Worm (Caenorhabditis elegans) whole organism, L2 larva: ENCODE measurements around the gene mec-7.

Experiments used
- C34F6.9 ChIP-seq: fragments of 150-350 bp; optimal IDR thresholded peaks from 2 replicates; lab custom pipeline; 2014; ENCODE audit warnings: missing biosample characterization, missing genetic modification characterization
- F13H6.1 ChIP-seq: sonication (generic microtip); optimal IDR thresholded peaks from 2 replicates; lab custom pipeline; 2016; ENCODE audit warnings: missing genetic modification characterization, missing compliant biosample characterization
- R02D3.7 ChIP-seq: fragments of 150-350 bp; optimal IDR thresholded peaks from 2 replicates; lab custom pipeline; 2014; ENCODE audit warnings: missing biosample characterization, missing genetic modification characterization
- Y55F3AM.14 ChIP-seq: fragments of 200-800 bp; sonication (Bioruptor generic); optimal IDR thresholded peaks from 2 replicates; lab custom pipeline; 2018; ENCODE audit warnings: mild to moderate bottlenecking, missing genetic modification characterization, missing compliant biosample characterization
- ZK546.5 ChIP-seq: sonication (generic microtip); optimal IDR thresholded peaks from 2 replicates; lab custom pipeline; 2017; ENCODE audit warnings: missing biosample characterization, missing genetic modification characterization
- alr-1 ChIP-seq: fragments of 150-350 bp; optimal IDR thresholded peaks from 2 replicates; lab custom pipeline; 2014; ENCODE audit warnings: missing biosample characterization, missing genetic modification characterization
- aly-2 ChIP-seq: fragments of 150-350 bp; optimal IDR thresholded peaks from 2 replicates; lab custom pipeline; 2014; ENCODE audit warnings: missing biosample characterization, missing genetic modification characterization
- ama-1 ChIP-seq: fragments of 150-350 bp; optimal IDR thresholded peaks from 2 replicates; lab custom pipeline; 2018; ENCODE audit warnings: inconsistent platforms
- blmp-1 ChIP-seq: sonication (generic microtip); optimal IDR thresholded peaks from 2 replicates; lab custom pipeline; 2017; ENCODE audit warnings: missing genetic modification characterization, mild to moderate bottlenecking, missing compliant biosample characterization, antibody characterized with exemption, moderate library complexity; ENCODE audit not compliant: insufficient read depth
- ceh-16 ChIP-seq: fragments of 150-350 bp; optimal IDR thresholded peaks from 2 replicates; lab custom pipeline; 2014; ENCODE audit warnings: missing biosample characterization, missing genetic modification characterization
- ceh-82 ChIP-seq: fragments of 150-350 bp; optimal IDR thresholded peaks from 2 replicates; lab custom pipeline; 2014; ENCODE audit warnings: missing biosample characterization, missing genetic modification characterization
- crh-2 ChIP-seq: sonication (generic microtip); optimal IDR thresholded peaks from 2 replicates; lab custom pipeline; 2017; ENCODE audit warnings: missing biosample characterization, missing genetic modification characterization
- dmd-4 ChIP-seq: sonication (generic microtip); optimal IDR thresholded peaks from 2 replicates; lab custom pipeline; 2017; ENCODE audit warnings: missing biosample characterization, missing genetic modification characterization
- egl-27 ChIP-seq: sonication (generic microtip); optimal IDR thresholded peaks from 3 replicates; lab custom pipeline; 2017; ENCODE audit warnings: missing biosample characterization, missing genetic modification reagents, missing genetic modification characterization
- elt-1 ChIP-seq: fragments of 150-350 bp; optimal IDR thresholded peaks from 2 replicates; lab custom pipeline; 2014; ENCODE audit warnings: missing biosample characterization, missing genetic modification characterization
- elt-3 ChIP-seq: sonication (generic microtip); optimal IDR thresholded peaks from 2 replicates; lab custom pipeline; 2017; ENCODE audit warnings: missing biosample characterization, missing genetic modification characterization
- fos-1 ChIP-seq: fragments of 150-350 bp; optimal IDR thresholded peaks from 2 replicates; lab custom pipeline; 2014; ENCODE audit warnings: missing biosample characterization, missing genetic modification characterization
- gmeb-1 ChIP-seq: fragments of 150-350 bp; optimal IDR thresholded peaks from 2 replicates; lab custom pipeline; 2014; ENCODE audit warnings: missing biosample characterization, missing genetic modification characterization
- lin-11 ChIP-seq: fragments of 150-350 bp; sonication (generic microtip); optimal IDR thresholded peaks from 2 replicates; lab custom pipeline; 2014; ENCODE audit warnings: missing biosample characterization, missing genetic modification characterization, inconsistent platforms, mixed read lengths
- lin-13 ChIP-seq: fragments of 150-350 bp; optimal IDR thresholded peaks from 2 replicates; lab custom pipeline; 2014; ENCODE audit warnings: missing biosample characterization, missing genetic modification reagents, missing genetic modification characterization
- lin-39 ChIP-seq: fragments of 150-350 bp; optimal IDR thresholded peaks from 2 replicates; lab custom pipeline; 2014; ENCODE audit warnings: missing biosample characterization, missing genetic modification reagents, missing genetic modification characterization
- lsy-2 ChIP-seq, 2 experiments: fragments of 150-350 bp in 1 of 2; sonication (generic microtip) in 1 of 2; optimal IDR thresholded peaks; 2 replicates each; lab custom pipeline; 2014 to 2017; ENCODE audit warnings: missing biosample characterization in 2 of 2, missing genetic modification characterization in 2 of 2
- mab-5 ChIP-seq: fragments of 150-350 bp; optimal IDR thresholded peaks from 2 replicates; lab custom pipeline; 2014; ENCODE audit warnings: missing biosample characterization, missing genetic modification characterization
- mbf-1 ChIP-seq: sonication (generic microtip); optimal IDR thresholded peaks from 2 replicates; lab custom pipeline; 2017; ENCODE audit warnings: missing biosample characterization, missing genetic modification characterization
- mdl-1 ChIP-seq, 2 experiments: fragments of 150-350 bp in 1 of 2; sonication (generic microtip) in 1 of 2; optimal IDR thresholded peaks; 2 replicates each; lab custom pipeline; 2017; ENCODE audit warnings: missing biosample characterization in 2 of 2, missing genetic modification characterization in 2 of 2
- nhr-10 ChIP-seq: sonication (generic microtip); optimal IDR thresholded peaks from 2 replicates; lab custom pipeline; 2017; ENCODE audit warnings: missing biosample characterization, missing genetic modification characterization
- nhr-11 ChIP-seq: fragments of 150-350 bp; optimal IDR thresholded peaks from 2 replicates; lab custom pipeline; 2014; ENCODE audit warnings: missing biosample characterization, missing genetic modification characterization
- nhr-12 ChIP-seq: fragments of 150-350 bp; optimal IDR thresholded peaks from 2 replicates; lab custom pipeline; 2014; ENCODE audit warnings: missing biosample characterization, missing genetic modification characterization
- nhr-129 ChIP-seq: fragments of 150-350 bp; optimal IDR thresholded peaks from 2 replicates; lab custom pipeline; 2014; ENCODE audit warnings: missing biosample characterization, missing genetic modification characterization
- nhr-21 ChIP-seq: fragments of 150-350 bp; optimal IDR thresholded peaks from 2 replicates; lab custom pipeline; 2014; ENCODE audit warnings: missing biosample characterization, missing genetic modification characterization
- nhr-23 ChIP-seq: fragments of 150-350 bp; optimal IDR thresholded peaks from 2 replicates; lab custom pipeline; 2014; ENCODE audit warnings: missing biosample characterization, missing genetic modification reagents, missing genetic modification characterization
- nhr-237 ChIP-seq: fragments of 150-350 bp; optimal IDR thresholded peaks from 2 replicates; lab custom pipeline; 2014; ENCODE audit warnings: missing biosample characterization, missing genetic modification characterization
- nhr-25 ChIP-seq: fragments of 150-350 bp; sonication (generic microtip); optimal IDR thresholded peaks from 3 replicates; lab custom pipeline; 2014; ENCODE audit warnings: missing biosample characterization, missing genetic modification characterization
- nhr-6 ChIP-seq: fragments of 150-350 bp; optimal IDR thresholded peaks from 2 replicates; lab custom pipeline; 2014; ENCODE audit warnings: missing biosample characterization, missing genetic modification characterization
- nhr-77 ChIP-seq: fragments of 150-350 bp; optimal IDR thresholded peaks from 2 replicates; lab custom pipeline; 2014; ENCODE audit warnings: missing biosample characterization, missing genetic modification characterization
- peb-1 ChIP-seq: fragments of 150-350 bp; optimal IDR thresholded peaks from 2 replicates; lab custom pipeline; 2014; ENCODE audit warnings: missing biosample characterization, missing genetic modification characterization
- sem-4 ChIP-seq: fragments of 150-350 bp; optimal IDR thresholded peaks from 2 replicates; lab custom pipeline; 2014; ENCODE audit warnings: missing biosample characterization, missing genetic modification reagents, missing genetic modification characterization
- skn-1 ChIP-seq: sonication (generic microtip); optimal IDR thresholded peaks from 2 replicates; lab custom pipeline; 2017; ENCODE audit warnings: missing biosample characterization, missing genetic modification characterization
- sma-3 ChIP-seq: sonication (generic microtip); optimal IDR thresholded peaks from 2 replicates; lab custom pipeline; 2016; ENCODE audit warnings: missing genetic modification reagents, missing genetic modification characterization, missing compliant biosample characterization
- sma-9 ChIP-seq, 2 experiments: fragments of 150-350 bp in 1 of 2; sonication (generic microtip) in 1 of 2; optimal IDR thresholded peaks; 2 replicates each; lab custom pipeline; 2014 to 2016; ENCODE audit warnings: missing genetic modification characterization in 2 of 2, mild to moderate bottlenecking in 1 of 2, missing biosample characterization in 1 of 2, missing compliant biosample characterization in 1 of 2, missing genetic modification reagents in 1 of 2, moderate library complexity in 1 of 2
- snpc-4 ChIP-seq: fragments of 150-350 bp; optimal IDR thresholded peaks from 2 replicates; lab custom pipeline; 2014; ENCODE audit warnings: missing biosample characterization, missing genetic modification characterization
- unc-39 ChIP-seq: fragments of 150-350 bp; optimal IDR thresholded peaks from 2 replicates; lab custom pipeline; 2014; ENCODE audit warnings: missing biosample characterization, missing genetic modification characterization
- unc-55 ChIP-seq: fragments of 150-350 bp; sonication (generic microtip); optimal IDR thresholded peaks from 3 replicates; lab custom pipeline; 2014; ENCODE audit warnings: missing biosample characterization, missing genetic modification reagents, missing genetic modification characterization
- unc-62 ChIP-seq: fragments of 150-350 bp; optimal IDR thresholded peaks from 2 replicates; lab custom pipeline; 2014; ENCODE audit warnings: missing biosample characterization, missing genetic modification reagents, missing genetic modification characterization
- zag-1 ChIP-seq: fragments of 150-350 bp; optimal IDR thresholded peaks from 2 replicates; lab custom pipeline; 2014; ENCODE audit warnings: missing biosample characterization, missing genetic modification characterization
- ztf-1 ChIP-seq: fragments of 200-800 bp; sonication (Bioruptor generic); conservative IDR thresholded peaks from 2 replicates; pipeline ENCODE4 v1.3.6; 2022; ENCODE audit warnings: missing genetic modification characterization, missing compliant biosample characterization
- ztf-11 ChIP-seq: sonication (generic microtip); optimal IDR thresholded peaks from 2 replicates; lab custom pipeline; 2017; ENCODE audit warnings: missing biosample characterization, missing genetic modification characterization
- ztf-4 ChIP-seq: fragments of 150-350 bp; optimal IDR thresholded peaks from 2 replicates; lab custom pipeline; 2014; ENCODE audit warnings: missing biosample characterization, missing genetic modification characterization

mec-7 gene

DNA sequence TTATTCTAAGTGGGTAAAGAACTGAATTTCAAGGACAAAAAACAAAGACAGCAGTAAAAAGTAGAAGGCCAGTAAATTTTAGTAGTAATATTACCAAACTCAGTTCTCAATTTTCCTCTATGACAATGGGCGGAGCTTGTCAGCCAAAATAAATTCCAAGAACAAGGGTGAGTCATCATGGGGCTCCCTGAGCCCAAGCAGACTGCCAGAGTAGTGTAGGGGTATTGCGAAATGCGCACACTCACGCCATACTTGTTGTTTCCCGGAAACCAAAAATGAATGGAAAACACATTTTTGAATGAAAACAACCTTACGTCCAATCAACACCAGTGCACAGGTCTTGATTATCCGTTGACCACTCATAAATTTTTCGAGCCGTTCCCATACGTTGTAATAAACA is 15.3 kb upstream of the mec-7 start (continued):
- TF ChIP-seq nhr-6 (tag; lab: Kevin White, UChicago) (peak; percentile 9), sma-3 (GFP tag; lab: Kevin White, UChicago) (no peak), nhr-11 (tag; lab: Kevin White, UChicago) (no peak)

DNA sequence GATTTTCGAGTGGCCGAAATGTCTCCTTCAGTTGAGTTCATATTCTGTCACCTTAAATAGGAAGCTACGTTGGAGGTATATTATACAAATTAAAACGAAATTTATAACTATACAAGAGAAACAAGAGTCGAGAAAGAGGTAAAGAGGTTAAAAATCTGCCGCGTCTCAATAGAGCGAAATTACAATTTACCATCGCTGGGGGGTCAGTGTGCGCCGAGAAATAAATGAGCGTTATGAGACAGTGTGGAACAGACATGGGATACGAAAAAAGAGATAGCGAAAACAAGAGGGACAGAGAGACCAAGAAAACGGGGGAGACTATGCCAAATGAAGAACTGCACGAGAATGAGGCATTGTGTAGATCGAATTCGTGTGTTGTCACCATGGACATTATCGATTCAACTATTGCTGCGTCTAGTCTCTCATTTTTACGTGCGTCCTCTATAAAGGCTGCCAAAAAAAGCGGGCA is 11.4 kb upstream of the mec-7 start, which contains the start of gene ZK154.5:
TSS of gene ZK154.5 (minus strand) at position 51 of the 469 bp plus-strand sequence.
- TF ChIP-seq nhr-21 (no peak), elt-1 (tag; lab: Kevin White, UChicago) (no peak), ZK546.5 (tag; lab: Kevin White, UChicago) (no peak), sem-4 (peak; percentile 36), ztf-11 (tag; lab: Kevin White, UChicago) (no peak), F13H6.1 (tag; lab: Kevin White, UChicago) (peak; percentile 21), zag-1 (no peak), ceh-82 (tag; lab: Kevin White, UChicago) (no peak), gmeb-1 (tag; lab: Kevin White, UChicago) (peak; percentile 24), alr-1 (tag; lab: Kevin White, UChicago) (no peak), snpc-4 (no peak), nhr-25 (no peak), lsy-2 (tag; optimal IDR thresholded peaks at IDR 0.05; lab: Kevin White, UChicago) (peak in 1 of 2 experiments; percentile 54), nhr-11 (tag; lab: Kevin White, UChicago) (no peak), lin-11 (tag; lab: Kevin White, UChicago) (no peak), nhr-129 (tag; lab: Kevin White, UChicago) (peak; percentile 74), nhr-6 (tag; lab: Kevin White, UChicago) (peak; percentile 3), peb-1 (no peak), nhr-77 (tag; lab: Kevin White, UChicago) (no peak), unc-62 (GFP tag; lab: Kevin White, UChicago) (no peak), C34F6.9 (tag; lab: Kevin White, UChicago) (peak; percentile 78), unc-55 (GFP tag; lab: Kevin White, UChicago) (peak; percentile 55), fos-1 (tag; lab: Kevin White, UChicago) (peak; percentile 3), mab-5 (tag; lab: Kevin White, UChicago) (no peak), mbf-1 (tag; lab: Kevin White, UChicago) (no peak), lin-39 (tag; lab: Kevin White, UChicago) (no peak), dmd-4 (tag; lab: Kevin White, UChicago) (no peak), aly-2 (tag; lab: Kevin White, UChicago) (no peak), sma-9 (GFP tag; optimal IDR thresholded peaks at IDR 0.05; lab: Kevin White, UChicago) (peak; percentile 23), sma-9 (tag; optimal IDR thresholded peaks at IDR 0.05; lab: Kevin White, UChicago) (no peak), unc-39 (tag; lab: Kevin White, UChicago) (no peak), R02D3.7 (tag; lab: Kevin White, UChicago) (no peak), nhr-12 (no peak), egl-27 (tag; lab: Kevin White, UChicago) (no peak), nhr-23 (tag; lab: Kevin White, UChicago) (no peak), ztf-4 (tag; lab: Kevin White, UChicago) (no peak), elt-3 (tag; lab: Kevin White, UChicago) (no peak), ztf-1 (GFP tag; lab: Robert Waterston, UW) (no peak), skn-1 (tag; lab: Kevin White, UChicago) (no peak), nhr-237 (tag; lab: Kevin White, UChicago) (no peak), lin-13 (no peak), nhr-10 (tag; lab: Kevin White, UChicago) (no peak), ama-1 (lab: Kevin White, UChicago) (no peak), mdl-1 (tag; optimal IDR thresholded peaks at IDR 0.05; lab: Kevin White, UChicago) (no peak), sma-3 (GFP tag; lab: Kevin White, UChicago) (peak; percentile 5), blmp-1 (tag; lab: Kevin White, UChicago) (no peak), crh-2 (tag; lab: Kevin White, UChicago) (peak; percentile 55), ceh-16 (no peak), Y55F3AM.14 (GFP tag; lab: Kevin White, UChicago) (no peak)
